Worm (Caenorhabditis elegans) whole organism, young adult: ENCODE results near the gene F14H12.17.

Source experiments
- B0019.2 ChIP-seq: fragments of 200-800 bp; sonication (Bioruptor generic); conservative IDR thresholded peaks from 2 replicates; pipeline ENCODE4 v1.3.6; 2022; ENCODE audit warnings: missing genetic modification reagents, missing genetic modification characterization, missing compliant biosample characterization
- F10E7.11 ChIP-seq: sonication (generic microtip); optimal IDR thresholded peaks from 2 replicates; lab custom pipeline; 2017; ENCODE audit warnings: mild to moderate bottlenecking, missing genetic modification characterization, moderate library complexity, missing compliant biosample characterization
- F22D6.2 ChIP-seq: sonication (generic microtip); optimal IDR thresholded peaks from 2 replicates; lab custom pipeline; 2016; ENCODE audit warnings: mild to moderate bottlenecking, missing genetic modification characterization, missing compliant biosample characterization
- F39B2.1 ChIP-seq: fragments of 200-800 bp; sonication (Bioruptor generic); IDR thresholded peaks from 2 replicates; pipeline ENCODE4 v1.3.6; 2022; ENCODE audit warnings: missing genetic modification reagents, missing genetic modification characterization, missing compliant biosample characterization
- F57A8.1 ChIP-seq: fragments of 200-800 bp; sonication (Bioruptor generic); optimal IDR thresholded peaks from 2 replicates; lab custom pipeline; 2018; ENCODE audit warnings: mild to moderate bottlenecking, missing genetic modification characterization, moderate library complexity, missing compliant biosample characterization
- K12H6.12 ChIP-seq: fragments of 200-800 bp; sonication (Bioruptor generic); optimal IDR thresholded peaks from 2 replicates; lab custom pipeline; 2018; ENCODE audit warnings: mild to moderate bottlenecking, missing genetic modification characterization, missing compliant biosample characterization
- Y53F4B.3 ChIP-seq: fragments of 200-800 bp; sonication (Bioruptor generic); IDR thresholded peaks from 2 replicates; pipeline ENCODE4 v1.3.6; 2022; ENCODE audit warnings: missing genetic modification reagents, missing genetic modification characterization, missing compliant biosample characterization
- Y53G8AR.9 ChIP-seq: fragments of 200-800 bp; sonication (Bioruptor generic); conservative IDR thresholded peaks from 2 replicates; pipeline ENCODE4 v1.3.6; 2022; ENCODE audit warnings: missing genetic modification reagents, missing genetic modification characterization, missing compliant biosample characterization
- Y56A3A.18 ChIP-seq: fragments of 200-800 bp; sonication (Bioruptor generic); IDR thresholded peaks from 2 replicates; pipeline ENCODE4 v1.3.6; 2022; ENCODE audit warnings: missing genetic modification reagents, missing genetic modification characterization, missing compliant biosample characterization
- Y95B8A.8 ChIP-seq: fragments of 200-800 bp; sonication (Bioruptor generic); IDR thresholded peaks from 2 replicates; pipeline ENCODE4 v1.3.6; 2022; ENCODE audit warnings: missing genetic modification reagents, missing genetic modification characterization, missing compliant biosample characterization
- ZK185.1 ChIP-seq: sonication (generic microtip); optimal IDR thresholded peaks from 2 replicates; lab custom pipeline; 2016; ENCODE audit warnings: mild to moderate bottlenecking, missing genetic modification characterization, missing compliant biosample characterization; ENCODE audit not compliant: poor library complexity, severe bottlenecking
- aptf-2 ChIP-seq: fragments of 200-800 bp; sonication (Bioruptor generic); conservative IDR thresholded peaks from 2 replicates; pipeline ENCODE4 v1.3.6; 2022; ENCODE audit warnings: missing genetic modification reagents, missing genetic modification characterization, missing compliant biosample characterization
- atf-7 ChIP-seq: sonication (generic microtip); optimal IDR thresholded peaks from 2 replicates; lab custom pipeline; 2017; ENCODE audit warnings: mild to moderate bottlenecking, missing genetic modification characterization, missing compliant biosample characterization
- egl-44 ChIP-seq: fragments of 200-800 bp; sonication (Bioruptor generic); IDR thresholded peaks from 2 replicates; pipeline ENCODE4 v1.3.6; 2022; ENCODE audit warnings: missing genetic modification reagents, missing genetic modification characterization, missing compliant biosample characterization
- hlh-12 ChIP-seq: sonication (generic microtip); optimal IDR thresholded peaks from 2 replicates; lab custom pipeline; 2016; ENCODE audit warnings: missing genetic modification characterization, missing compliant biosample characterization
- hsf-1 ChIP-seq: fragments of 200-800 bp; sonication (Bioruptor generic); IDR thresholded peaks from 2 replicates; pipeline ENCODE4 v1.3.6; 2022; ENCODE audit warnings: missing genetic modification reagents, missing genetic modification characterization, missing compliant biosample characterization
- lsl-1 ChIP-seq: fragments of 200-800 bp; sonication (Bioruptor generic); optimal IDR thresholded peaks from 2 replicates; lab custom pipeline; 2018; ENCODE audit warnings: mild to moderate bottlenecking, missing genetic modification characterization, moderate library complexity, missing compliant biosample characterization
- madf-6 ChIP-seq: fragments of 200-800 bp; sonication (Bioruptor generic); IDR thresholded peaks from 2 replicates; pipeline ENCODE4 v1.3.6; 2022; ENCODE audit warnings: missing genetic modification reagents, missing genetic modification characterization, missing compliant biosample characterization
- madf-8 ChIP-seq: fragments of 200-800 bp; sonication (Bioruptor generic); conservative IDR thresholded peaks from 2 replicates; pipeline ENCODE4 v1.3.6; 2022; ENCODE audit warnings: missing genetic modification reagents, missing genetic modification characterization, missing compliant biosample characterization
- mcd-1 ChIP-seq: fragments of 200-800 bp; sonication (Bioruptor generic); IDR thresholded peaks from 2 replicates; pipeline ENCODE4 v1.3.6; 2022; ENCODE audit warnings: missing genetic modification reagents, missing genetic modification characterization, missing compliant biosample characterization
- nhr-120 ChIP-seq: fragments of 200-800 bp; sonication (Bioruptor generic); IDR thresholded peaks from 2 replicates; pipeline ENCODE4 v1.3.6; 2022; ENCODE audit warnings: missing genetic modification characterization, missing compliant biosample characterization
- nhr-27 ChIP-seq: fragments of 200-800 bp; sonication (Bioruptor generic); optimal IDR thresholded peaks from 2 replicates; lab custom pipeline; 2018; ENCODE audit warnings: mild to moderate bottlenecking, missing genetic modification characterization, moderate library complexity, missing compliant biosample characterization
- nhr-80 ChIP-seq: sonication (generic microtip); optimal IDR thresholded peaks from 2 replicates; lab custom pipeline; 2016; ENCODE audit warnings: missing genetic modification characterization, missing compliant biosample characterization
- somi-1 ChIP-seq: fragments of 200-800 bp; sonication (Bioruptor generic); optimal IDR thresholded peaks from 2 replicates; lab custom pipeline; 2018; ENCODE audit warnings: mild to moderate bottlenecking, missing genetic modification characterization, missing compliant biosample characterization
- tlf-1 ChIP-seq: fragments of 200-800 bp; sonication (Bioruptor generic); optimal IDR thresholded peaks from 2 replicates; lab custom pipeline; 2018; ENCODE audit warnings: mild to moderate bottlenecking, missing genetic modification characterization, missing compliant biosample characterization
- unc-130 ChIP-seq: sonication (generic microtip); optimal IDR thresholded peaks from 2 replicates; lab custom pipeline; 2016; ENCODE audit warnings: missing genetic modification reagents, missing genetic modification characterization, missing compliant biosample characterization
- zfh-2 ChIP-seq: fragments of 200-800 bp; sonication (Bioruptor generic); conservative IDR thresholded peaks from 2 replicates; pipeline ENCODE4 v1.3.6; 2022; ENCODE audit warnings: missing genetic modification reagents, missing genetic modification characterization, missing compliant biosample characterization
- ztf-3 ChIP-seq: fragments of 200-800 bp; sonication (Bioruptor generic); optimal IDR thresholded peaks from 2 replicates; lab custom pipeline; 2018; ENCODE audit warnings: mild to moderate bottlenecking, missing genetic modification characterization, missing compliant biosample characterization

F14H12.17 gene

ce11 chrX:4317095-4317494, 46.0 kb downstream of the F14H12.17 start:
- TF ChIP-seq Y53G8AR.9 (GFP tag; lab: Robert Waterston, UW) (no peak), ZK185.1 (tag; lab: Kevin White, UChicago) (no peak), K12H6.12 (tag; lab: Kevin White, UChicago) (no peak), F22D6.2 (tag; lab: Kevin White, UChicago) (no peak), somi-1 (GFP tag; lab: Kevin White, UChicago) (no peak), tlf-1 (GFP tag; lab: Kevin White, UChicago) (no peak), Y56A3A.18 (no peak), F57A8.1 (GFP tag; lab: Kevin White, UChicago) (no peak), F39B2.1 (no peak), nhr-27 (tag; lab: Kevin White, UChicago) (no peak), hsf-1 (GFP tag; lab: Robert Waterston, UW) (no peak), mcd-1 (GFP tag; lab: Robert Waterston, UW) (no peak)

- TF ChIP-seq aptf-2 (GFP tag; lab: Robert Waterston, UW) = no peak
- no peak for TF ChIP-seq unc-130 (GFP tag; lab: Kevin White, UChicago)
- no peak for TF ChIP-seq tlf-1 (GFP tag; lab: Kevin White, UChicago)
- TF ChIP-seq Y95B8A.8 = no peak
- no peak for TF ChIP-seq hlh-12 (tag; lab: Kevin White, UChicago)
- TF ChIP-seq nhr-120 = no peak
- TF ChIP-seq egl-44 (GFP tag; lab: Robert Waterston, UW) = no peak
- TF ChIP-seq ztf-3 (GFP tag; lab: Kevin White, UChicago) = no peak
- TF ChIP-seq madf-6 = no peak
- TF ChIP-seq F39B2.1 = no peak
- TF ChIP-seq madf-8 (GFP tag; lab: Robert Waterston, UW) = no peak
- no peak for TF ChIP-seq F57A8.1 (GFP tag; lab: Kevin White, UChicago)
- no peak for TF ChIP-seq atf-7
- TF ChIP-seq lsl-1 (GFP tag; lab: Kevin White, UChicago) = no peak
- no peak for TF ChIP-seq nhr-80
- TF ChIP-seq somi-1 (GFP tag; lab: Kevin White, UChicago) = no peak
- no peak for TF ChIP-seq zfh-2 (GFP tag; lab: Robert Waterston, UW)
- TF ChIP-seq F10E7.11 (tag; lab: Kevin White, UChicago) = no peak
- no peak for TF ChIP-seq Y53F4B.3 (GFP tag; lab: Robert Waterston, UW)
- no peak for TF ChIP-seq B0019.2 (GFP tag; lab: Robert Waterston, UW)
- TF ChIP-seq, all 124 proteins: peak for 0
Measured at ce11 chrX:4314939-4315338, 48.2 kb downstream of the F14H12.17 start.
